Fruit fly (Drosophila melanogaster) whole organism, embryonic: ENCODE data around the gene Tasp1.
A peak's percentile ranks its signal among the peaks of the same experiment; 100 is the strongest.

Source experiments
- Aef1 ChIP-seq: fragments of 200-800 bp; sonication (Bioruptor generic); IDR thresholded peaks from 3 replicates; pipeline ENCODE4 v1.3.6; 2022; ENCODE audit warnings: missing biosample characterization, missing genetic modification characterization
- Blimp-1 ChIP-seq: fragments of 200-800 bp; sonication (Bioruptor generic); optimal IDR thresholded peaks from 3 replicates; lab custom pipeline; 2018; ENCODE audit warnings: missing biosample characterization, missing genetic modification characterization, mild to moderate bottlenecking, moderate library complexity, missing genetic modification reagents
- CG10543 ChIP-seq: fragments of 200-800 bp; sonication (Bioruptor generic); optimal IDR thresholded peaks from 3 replicates; lab custom pipeline; 2017; ENCODE audit warnings: missing biosample characterization, mild to moderate bottlenecking, missing genetic modification characterization, moderate library complexity
- CG13123 ChIP-seq: fragments of 200-800 bp; sonication (Bioruptor generic); optimal IDR thresholded peaks from 2 replicates; lab custom pipeline; 2016; ENCODE audit warnings: missing biosample characterization, missing genetic modification characterization
- CG17328 ChIP-seq: fragments of 200-800 bp; sonication (Bioruptor generic); IDR thresholded peaks from 2 replicates; pipeline ENCODE4 v1.3.6; 2022; ENCODE audit warnings: missing biosample characterization, missing genetic modification characterization
- CG17802 ChIP-seq: fragments of 200-800 bp; sonication (Bioruptor generic); optimal IDR thresholded peaks from 2 replicates; lab custom pipeline; 2018; ENCODE audit warnings: missing biosample characterization, mild to moderate bottlenecking, missing genetic modification characterization, moderate library complexity
- CG17912 ChIP-seq: fragments of 200-800 bp; sonication (Bioruptor generic); optimal IDR thresholded peaks from 2 replicates; lab custom pipeline; 2018; ENCODE audit warnings: missing biosample characterization, mild to moderate bottlenecking, missing genetic modification characterization
- CG18599 ChIP-seq: fragments of 200-800 bp; sonication (Bioruptor generic); optimal IDR thresholded peaks from 3 replicates; lab custom pipeline; 2017; ENCODE audit warnings: missing biosample characterization, missing genetic modification characterization, mild to moderate bottlenecking, moderate library complexity, missing genetic modification reagents
- CG2199 ChIP-seq: fragments of 200-800 bp; sonication (Bioruptor generic); IDR thresholded peaks from 3 replicates; pipeline ENCODE4 v1.3.6; 2022; ENCODE audit warnings: missing biosample characterization, missing genetic modification characterization
- CG31365 ChIP-seq: fragments of 200-800 bp; sonication (Bioruptor generic); optimal IDR thresholded peaks from 2 replicates; lab custom pipeline; 2018; ENCODE audit warnings: missing biosample characterization, mild to moderate bottlenecking, missing genetic modification characterization
- CG42726 ChIP-seq: fragments of 200-800 bp; sonication (Bioruptor generic); IDR thresholded peaks from 2 replicates; pipeline ENCODE4 v1.3.6; 2022; ENCODE audit warnings: missing biosample characterization, missing genetic modification characterization; ENCODE audit not compliant: partially characterized antibody
- CG4707 ChIP-seq: fragments of 200-800 bp; sonication (Bioruptor generic); optimal IDR thresholded peaks from 2 replicates; lab custom pipeline; 2018; ENCODE audit warnings: missing biosample characterization, mild to moderate bottlenecking, missing genetic modification characterization, moderate library complexity
- CG6689 ChIP-seq: fragments of 200-800 bp; sonication (Bioruptor generic); IDR thresholded peaks from 2 replicates; pipeline ENCODE4 v1.3.6; 2022; ENCODE audit warnings: missing biosample characterization, missing genetic modification characterization
- CG7745 ChIP-seq: fragments of 200-800 bp; sonication (Bioruptor generic); optimal IDR thresholded peaks from 2 replicates; lab custom pipeline; 2018; ENCODE audit warnings: missing biosample characterization, mild to moderate bottlenecking, missing genetic modification characterization, moderate library complexity
- CG8359 ChIP-seq: fragments of 200-800 bp; sonication (Bioruptor generic); optimal IDR thresholded peaks from 2 replicates; lab custom pipeline; 2017; ENCODE audit warnings: missing biosample characterization, mild to moderate bottlenecking, missing genetic modification characterization, borderline replicate concordance
- CG8765 ChIP-seq: fragments of 200-800 bp; sonication (Bioruptor generic); IDR thresholded peaks from 2 replicates; pipeline ENCODE4 v1.3.6; 2022; ENCODE audit warnings: missing biosample characterization, missing genetic modification characterization
- Deaf1 ChIP-seq: fragments of 200-800 bp; optimal IDR thresholded peaks from 3 replicates; lab custom pipeline; 2019; ENCODE audit warnings: missing biosample characterization, mild to moderate bottlenecking, missing genetic modification characterization, moderate library complexity
- Dip2 ChIP-seq: fragments of 200-800 bp; sonication (Bioruptor generic); IDR thresholded peaks from 2 replicates; pipeline ENCODE4 v1.3.6; 2022; ENCODE audit warnings: missing biosample characterization, missing genetic modification characterization
- H15 ChIP-seq: fragments of 200-800 bp; sonication (Bioruptor generic); IDR thresholded peaks from 3 replicates; pipeline ENCODE4 v1.3.6; 2022; ENCODE audit warnings: missing biosample characterization, missing genetic modification characterization
- Hey ChIP-seq: fragments of 200-800 bp; sonication (Bioruptor generic); optimal IDR thresholded peaks from 3 replicates; lab custom pipeline; 2018; ENCODE audit warnings: missing biosample characterization, mild to moderate bottlenecking, missing genetic modification characterization
- Hmr ChIP-seq: fragments of 200-800 bp; sonication (Bioruptor generic); optimal IDR thresholded peaks from 3 replicates; lab custom pipeline; 2017; ENCODE audit warnings: mild to moderate bottlenecking, missing biosample characterization, missing genetic modification reagents, missing genetic modification characterization
- Hr78 ChIP-seq, 2 experiments: fragments of 200-800 bp in 1 of 2; fragments of >200 bp in 1 of 2; sonication (Bioruptor generic) in 1 of 2; optimal IDR thresholded peaks; 2 replicates each; lab custom pipeline; 2017 to 2019; ENCODE audit warnings: missing biosample characterization in 2 of 2, missing genetic modification characterization in 2 of 2, mild to moderate bottlenecking in 1 of 2, moderate library complexity in 1 of 2
- Mad ChIP-seq: fragments of 200-800 bp; sonication (Bioruptor generic); optimal IDR thresholded peaks from 2 replicates; lab custom pipeline; 2016; ENCODE audit warnings: missing biosample characterization, missing genetic modification characterization
- Mrtf ChIP-seq: fragments of 200-800 bp; sonication (Bioruptor generic); IDR thresholded peaks from 3 replicates; pipeline ENCODE4 v1.3.6; 2022; ENCODE audit warnings: missing biosample characterization, missing genetic modification characterization
- NK7.1 ChIP-seq: fragments of 200-800 bp; sonication (Bioruptor generic); optimal IDR thresholded peaks from 3 replicates; lab custom pipeline; 2016; ENCODE audit warnings: missing biosample characterization, missing genetic modification characterization
- Opbp ChIP-seq: fragments of 200-800 bp; sonication (Bioruptor generic); IDR thresholded peaks from 3 replicates; pipeline ENCODE4 v1.3.6; 2022; ENCODE audit warnings: missing biosample characterization, missing genetic modification characterization; ENCODE audit not compliant: partially characterized antibody
- Scr ChIP-seq: fragments of 200-800 bp; sonication (Bioruptor generic); IDR thresholded peaks from 2 replicates; pipeline ENCODE4 v1.3.6; 2022; ENCODE audit warnings: missing biosample characterization, missing genetic modification characterization; ENCODE audit not compliant: partially characterized antibody
- Taf1 ChIP-seq: fragments of 200-800 bp; sonication (Bioruptor generic); IDR thresholded peaks from 2 replicates; pipeline ENCODE4 v1.3.6; 2022; ENCODE audit warnings: missing biosample characterization, missing genetic modification characterization
- abd-A ChIP-seq: fragments of 200-800 bp; sonication (Bioruptor generic); optimal IDR thresholded peaks from 3 replicates; lab custom pipeline; 2019; ENCODE audit warnings: missing biosample characterization, mild to moderate bottlenecking, missing genetic modification characterization, moderate library complexity
- amos ChIP-seq: fragments of 200-800 bp; sonication (Bioruptor generic); IDR thresholded peaks from 2 replicates; pipeline ENCODE4 v1.3.6; 2022; ENCODE audit warnings: missing biosample characterization, missing genetic modification characterization; ENCODE audit not compliant: partially characterized antibody
- bcd ChIP-seq: fragments of 200-800 bp; sonication (Bioruptor generic); optimal IDR thresholded peaks from 2 replicates; lab custom pipeline; 2017; ENCODE audit warnings: missing biosample characterization, mild to moderate bottlenecking, missing genetic modification characterization
- bsh ChIP-seq, 2 experiments: fragments of 200-800 bp; sonication (Bioruptor generic); optimal IDR thresholded peaks; 2 replicates each; lab custom pipeline; 2017 to 2018; ENCODE audit warnings: mild to moderate bottlenecking in 2 of 2, missing biosample characterization in 2 of 2, missing genetic modification characterization in 2 of 2, moderate library complexity in 1 of 2
- crol ChIP-seq: fragments of 200-800 bp; sonication (Bioruptor generic); IDR thresholded peaks from 2 replicates; pipeline ENCODE4 v1.3.6; 2022; ENCODE audit warnings: missing biosample characterization, missing genetic modification characterization
- dati ChIP-seq: fragments of 200-800 bp; sonication (Bioruptor generic); IDR thresholded peaks from 2 replicates; pipeline ENCODE4 v1.3.6; 2022; ENCODE audit warnings: missing biosample characterization, missing genetic modification characterization
- dimm ChIP-seq: fragments of 200-800 bp; sonication (Bioruptor generic); IDR thresholded peaks from 2 replicates; pipeline ENCODE4 v1.3.6; 2022; ENCODE audit warnings: missing biosample characterization, missing genetic modification characterization
- en ChIP-seq: fragments of 200-800 bp; sonication (Bioruptor generic); optimal IDR thresholded peaks from 2 replicates; lab custom pipeline; 2016; ENCODE audit warnings: missing biosample characterization, missing genetic modification characterization
- exex ChIP-seq: fragments of 200-800 bp; sonication (Bioruptor generic); optimal IDR thresholded peaks from 4 replicates; lab custom pipeline; 2018; ENCODE audit warnings: missing biosample characterization, mild to moderate bottlenecking, missing genetic modification characterization, moderate library complexity
- grau ChIP-seq: fragments of 200-800 bp; optimal IDR thresholded peaks from 3 replicates; lab custom pipeline; 2019; ENCODE audit warnings: missing biosample characterization, mild to moderate bottlenecking, missing genetic modification characterization, moderate library complexity
- ham ChIP-seq: fragments of 200-800 bp; sonication (Bioruptor generic); IDR thresholded peaks from 2 replicates; pipeline ENCODE4 v1.3.6; 2022; ENCODE audit warnings: missing biosample characterization, missing genetic modification characterization
- hbn ChIP-seq: fragments of 200-800 bp; sonication (Bioruptor generic); IDR thresholded peaks from 2 replicates; pipeline ENCODE4 v1.3.6; 2022; ENCODE audit warnings: missing biosample characterization, missing genetic modification characterization; ENCODE audit not compliant: partially characterized antibody
- kay ChIP-seq: fragments of 200-800 bp; sonication (Bioruptor generic); optimal IDR thresholded peaks from 2 replicates; lab custom pipeline; 2016; ENCODE audit warnings: missing biosample characterization, missing genetic modification characterization
- oc ChIP-seq: fragments of 200-800 bp; sonication (Bioruptor generic); optimal IDR thresholded peaks from 2 replicates; lab custom pipeline; 2018; ENCODE audit warnings: missing biosample characterization, mild to moderate bottlenecking, missing genetic modification characterization, moderate library complexity
- repo ChIP-seq: fragments of 200-800 bp; sonication (Bioruptor generic); optimal IDR thresholded peaks from 2 replicates; lab custom pipeline; 2016; ENCODE audit warnings: missing biosample characterization, missing genetic modification characterization
- slbo ChIP-seq: fragments of 200-800 bp; sonication (Bioruptor generic); IDR thresholded peaks from 2 replicates; pipeline ENCODE4 v1.3.6; 2022; ENCODE audit warnings: missing biosample characterization, missing genetic modification characterization
- sna ChIP-seq: fragments of 200-800 bp; sonication (Bioruptor generic); IDR thresholded peaks from 2 replicates; pipeline ENCODE4 v1.3.6; 2022; ENCODE audit warnings: missing biosample characterization, missing genetic modification characterization; ENCODE audit not compliant: partially characterized antibody
- vnd ChIP-seq: fragments of 200-800 bp; sonication (Bioruptor generic); IDR thresholded peaks from 3 replicates; pipeline ENCODE4 v1.3.6; 2022; ENCODE audit warnings: missing biosample characterization, missing genetic modification characterization; ENCODE audit not compliant: partially characterized antibody
- wek ChIP-seq: fragments of 200-800 bp; sonication (Bioruptor generic); optimal IDR thresholded peaks from 3 replicates; lab custom pipeline; 2018; ENCODE audit warnings: missing biosample characterization, mild to moderate bottlenecking, missing genetic modification characterization, moderate library complexity
- zen ChIP-seq: fragments of 200-800 bp; sonication (Bioruptor generic); optimal IDR thresholded peaks from 3 replicates; lab custom pipeline; 2018; ENCODE audit warnings: missing biosample characterization, mild to moderate bottlenecking, missing genetic modification characterization, moderate library complexity

The Tasp1 gene

dm6 chr3L:16128481-16128972, 41.2 kb upstream of the Tasp1 start, which contains the start of gene Pgm1 (continued):
- peak; percentile 70 for TF ChIP-seq Aef1
- TF ChIP-seq CG42726 (GFP tag; lab: Robert Waterston, UW) = peak; percentile 42; the same call in 1 of the 2 replicates
- no peak for TF ChIP-seq CG7745
- no peak for TF ChIP-seq crol (GFP tag; lab: Robert Waterston, UW)
- TF ChIP-seq amos (GFP tag; lab: Robert Waterston, UW) = no peak; the same call in 1 of the 2 replicates
- no peak for TF ChIP-seq bcd (GFP tag; lab: Kevin White, UChicago)
- TF ChIP-seq Dip2 (GFP tag; lab: Robert Waterston, UW) = 0 out of 2 replicates have a peak, but pooled peaks have one; percentile 22
- TF ChIP-seq Mrtf = peak; percentile 78; the same call in 2 of the 3 replicates
- peak; percentile 97 for TF ChIP-seq exex (tag; lab: Kevin White, UChicago)
- no peak for TF ChIP-seq Blimp-1 (GFP tag; lab: Kevin White, UChicago)
- TF ChIP-seq wek = peak; percentile 73
- no peak for TF ChIP-seq oc (tag; lab: Kevin White, UChicago)
- TF ChIP-seq CG8359 = peak; percentile 37
- peak; percentile 76 for TF ChIP-seq kay
- no peak for TF ChIP-seq Opbp (GFP tag; lab: Robert Waterston, UW)
- TF ChIP-seq sna (GFP tag; lab: Robert Waterston, UW) = 0 out of 2 replicates have a peak, but pooled peaks have one; percentile 40
- no peak for TF ChIP-seq Scr (GFP tag; lab: Robert Waterston, UW)
- peak; percentile 72 for TF ChIP-seq CG31365 (tag; lab: Kevin White, UChicago)
- peak; percentile 48; the same call in 1 of the 3 replicates for TF ChIP-seq H15 (GFP tag; lab: Robert Waterston, UW)
- peak; percentile 65 for TF ChIP-seq CG8765
- TF ChIP-seq repo (GFP tag; lab: Kevin White, UChicago) = peak; percentile 89
- TF ChIP-seq CG6689 (GFP tag; lab: Robert Waterston, UW) = peak; percentile 59
- TF ChIP-seq CG10543 (GFP tag; lab: Kevin White, UChicago) = peak; percentile 79
- TF ChIP-seq CG2199 = no peak
- peak; percentile 85 for TF ChIP-seq Hmr (GFP tag; lab: Kevin White, UChicago)
- TF ChIP-seq Mad (GFP tag; lab: Kevin White, UChicago) = peak; percentile 86
- TF ChIP-seq CG13123 (GFP tag; lab: Kevin White, UChicago) = peak; percentile 73
- peak; percentile 82 for TF ChIP-seq slbo (GFP tag; lab: Robert Waterston, UW)
- TF ChIP-seq CG17802 (tag; lab: Kevin White, UChicago) = peak; percentile 33
- TF ChIP-seq NK7.1 (GFP tag; lab: Kevin White, UChicago) = peak; percentile 90
- TF ChIP-seq dimm = no peak
- TF ChIP-seq dati (GFP tag; lab: Robert Waterston, UW) = 0 out of 2 replicates have a peak, but pooled peaks have one; percentile 34
- TF ChIP-seq zen (tag; lab: Kevin White, UChicago) = peak; percentile 75
- TF ChIP-seq en (GFP tag; lab: Kevin White, UChicago) = peak; percentile 76
- peak; percentile 76 for TF ChIP-seq CG17328 (GFP tag; lab: Robert Waterston, UW)
- peak; percentile 80 for TF ChIP-seq grau (tag; lab: Kevin White, UChicago)
- peak; percentile 16 for TF ChIP-seq CG17912
- TF ChIP-seq Taf1 (GFP tag; lab: Robert Waterston, UW) = peak; percentile 37; the same call in 1 of the 2 replicates
- peak; percentile 90 for TF ChIP-seq CG18599 (GFP tag; lab: Kevin White, UChicago)
- no peak for TF ChIP-seq vnd (GFP tag; lab: Robert Waterston, UW)
- peak in 1 of 2 experiments; percentile 80 for TF ChIP-seq Hr78 (GFP tag; optimal IDR thresholded peaks at IDR 0.05; lab: Kevin White, UChicago)
- TF ChIP-seq abd-A = no peak
- TF ChIP-seq Deaf1 (tag; lab: Kevin White, UChicago) = no peak
- peak; percentile 55 for TF ChIP-seq CG4707 (GFP tag; lab: Kevin White, UChicago)
- no peak for TF ChIP-seq ham (GFP tag; lab: Robert Waterston, UW)
- peak; percentile 79 for TF ChIP-seq Hey
- TF ChIP-seq hbn (GFP tag; lab: Robert Waterston, UW) = no peak
- peak in 1 of 2 experiments; percentile 81 for TF ChIP-seq bsh (GFP tag; optimal IDR thresholded peaks at IDR 0.05; lab: Kevin White, UChicago)
